Worm (Caenorhabditis elegans): ENCODE measurements around the gene R09E10.5.

Gene R09E10.5

ce11 chrIV:10277716-10278115 is 24.4 kb downstream of the R09E10.5 start, which contains the start of gene Y43C5A.4:
Y43C5A.4 (plus strand) TSS chrIV:10278016.
- TF ChIP-seq pqm-1 (tag; optimal IDR thresholded peaks at IDR 0.05) (no peak), zag-1 (tag; optimal IDR thresholded peaks at IDR 0.05) (no peak), nhr-28 (tag; optimal IDR thresholded peaks at IDR 0.05) (no peak), nhr-25 (tag; optimal IDR thresholded peaks at IDR 0.05) (no peak)

- no peak for TF ChIP-seq nhr-28 (tag; optimal IDR thresholded peaks at IDR 0.05)
- TF ChIP-seq nfya-1 (tag; optimal IDR thresholded peaks at IDR 0.05; ENCODE audit: insufficient read depth), result no peak
- TF ChIP-seq ZK546.5 (tag; optimal IDR thresholded peaks at IDR 0.05), result no peak
- no peak for TF ChIP-seq elt-3 (tag; optimal IDR thresholded peaks at IDR 0.05)
- TF ChIP-seq fkh-2 (tag; optimal IDR thresholded peaks at IDR 0.05), result no peak
- no peak for TF ChIP-seq ztf-11 (tag; optimal IDR thresholded peaks at IDR 0.05)
- no peak for TF ChIP-seq unc-62 (GFP tag; optimal IDR thresholded peaks at IDR 0.05)
- no peak for TF ChIP-seq zag-1 (tag; optimal IDR thresholded peaks at IDR 0.05)
- TF ChIP-seq nhr-76 (tag; optimal IDR thresholded peaks at IDR 0.05), result no peak
- no peak for TF ChIP-seq fkh-10 (GFP tag; optimal IDR thresholded peaks at IDR 0.05)
- no peak for TF ChIP-seq egl-27 (tag; optimal IDR thresholded peaks at IDR 0.05)
Observed at ce11 chrIV:10276960-10277359, 25.1 kb downstream of the R09E10.5 start, which contains the start of gene Y43C5A.7. Y43C5A.7 (plus strand) TSS chrIV:10277260.

ce11 chrIV:10275050-10275449 is 27.1 kb downstream of the R09E10.5 start:
- TF ChIP-seq sea-2 (GFP tag; optimal IDR thresholded peaks at IDR 0.05), result no peak
- no peak for TF ChIP-seq fkh-10 (GFP tag; optimal IDR thresholded peaks at IDR 0.05)
- no peak for TF ChIP-seq daf-12 (tag; optimal IDR thresholded peaks at IDR 0.05)
- no peak for TF ChIP-seq mdl-1 (tag; optimal IDR thresholded peaks at IDR 0.05)
- no peak for TF ChIP-seq hmg-11 (tag; optimal IDR thresholded peaks at IDR 0.05)
- no peak for TF ChIP-seq nfya-1 (tag; optimal IDR thresholded peaks at IDR 0.05; ENCODE audit: insufficient read depth)
- no peak for TF ChIP-seq lin-15B (tag; optimal IDR thresholded peaks at IDR 0.05)
- no peak for TF ChIP-seq nhr-12 (tag; optimal IDR thresholded peaks at IDR 0.05)

ce11 chrIV:10273781-10274313 is 28.3 kb downstream of the R09E10.5 start, which contains the start of gene Y43C5A.3:
Y43C5A.3 (plus strand) TSS chrIV:10274036.
- TF ChIP-seq unc-62 (GFP tag; optimal IDR thresholded peaks at IDR 0.05) (no peak), mml-1 (tag; optimal IDR thresholded peaks at IDR 0.05) (no peak), aly-2 (tag; optimal IDR thresholded peaks at IDR 0.05) (no peak), nhr-23 (tag; optimal IDR thresholded peaks at IDR 0.05) (peak; percentile 57)

ce11 chrIV:10273360-10273759 is 28.7 kb downstream of the R09E10.5 start:
- TF ChIP-seq jun-1 (tag; optimal IDR thresholded peaks at IDR 0.05) (no peak), nfya-1 (tag; optimal IDR thresholded peaks at IDR 0.05; ENCODE audit: insufficient read depth) (no peak), unc-62 (GFP tag; optimal IDR thresholded peaks at IDR 0.05) (no peak), lin-39 (tag; optimal IDR thresholded peaks at IDR 0.05) (no peak), fos-1 (tag; optimal IDR thresholded peaks at IDR 0.05) (no peak), lsy-12 (tag; optimal IDR thresholded peaks at IDR 0.05) (no peak), hmg-11 (tag; optimal IDR thresholded peaks at IDR 0.05) (no peak), snpc-4 (tag; optimal IDR thresholded peaks at IDR 0.05) (no peak), pqm-1 (tag; optimal IDR thresholded peaks at IDR 0.05) (no peak), tbx-2 (tag; optimal IDR thresholded peaks at IDR 0.05) (no peak), nhr-77 (tag; optimal IDR thresholded peaks at IDR 0.05) (no peak), aly-2 (tag; optimal IDR thresholded peaks at IDR 0.05) (no peak), fkh-10 (GFP tag; optimal IDR thresholded peaks at IDR 0.05) (no peak), fkh-2 (tag; optimal IDR thresholded peaks at IDR 0.05) (no peak), daf-12 (tag; optimal IDR thresholded peaks at IDR 0.05) (no peak), egl-5 (tag; optimal IDR thresholded peaks at IDR 0.05) (no peak), mdl-1 (tag; optimal IDR thresholded peaks at IDR 0.05) (no peak), ztf-4 (tag; optimal IDR thresholded peaks at IDR 0.05) (no peak), elt-1 (tag; optimal IDR thresholded peaks at IDR 0.05) (no peak)

All from whole organism, L3 larva.